Worm (Caenorhabditis elegans) whole organism, L3 larva: ENCODE results near the gene fbxb-7.

Source experiments
- R02D3.7 ChIP-seq: fragments of 150-350 bp; optimal IDR thresholded peaks from 2 replicates; lab custom pipeline; 2014; ENCODE audit warnings: missing biosample characterization, missing genetic modification characterization
- ZK546.5 ChIP-seq: sonication (generic microtip); optimal IDR thresholded peaks from 2 replicates; lab custom pipeline; 2017; ENCODE audit warnings: missing biosample characterization, missing genetic modification characterization
- aly-2 ChIP-seq: fragments of 150-350 bp; optimal IDR thresholded peaks from 2 replicates; lab custom pipeline; 2014; ENCODE audit warnings: missing biosample characterization, missing genetic modification characterization
- ceh-16 ChIP-seq: sonication (generic microtip); optimal IDR thresholded peaks from 2 replicates; lab custom pipeline; 2017; ENCODE audit warnings: missing biosample characterization, missing genetic modification characterization
- ceh-82 ChIP-seq: fragments of 150-350 bp; optimal IDR thresholded peaks from 2 replicates; lab custom pipeline; 2014; ENCODE audit warnings: missing biosample characterization, missing genetic modification characterization
- ceh-9 ChIP-seq: sonication (generic microtip); optimal IDR thresholded peaks from 2 replicates; lab custom pipeline; 2018; ENCODE audit warnings: missing biosample characterization, missing genetic modification characterization
- daf-12 ChIP-seq: fragments of 150-350 bp; optimal IDR thresholded peaks from 2 replicates; lab custom pipeline; 2014; ENCODE audit warnings: missing biosample characterization, missing genetic modification reagents, missing genetic modification characterization
- egl-5 ChIP-seq: fragments of 150-350 bp; optimal IDR thresholded peaks from 2 replicates; lab custom pipeline; 2017; ENCODE audit warnings: missing biosample characterization, missing genetic modification reagents, missing genetic modification characterization, inconsistent platforms
- elt-1 ChIP-seq: fragments of 150-350 bp; optimal IDR thresholded peaks from 2 replicates; lab custom pipeline; 2014; ENCODE audit warnings: missing biosample characterization, missing genetic modification characterization
- elt-2 ChIP-seq: sonication (generic microtip); optimal IDR thresholded peaks from 2 replicates; lab custom pipeline; 2016; ENCODE audit warnings: missing genetic modification reagents, mild to moderate bottlenecking, missing genetic modification characterization, missing compliant biosample characterization
- elt-3 ChIP-seq, 3 experiments: fragments of 150-350 bp in 1 of 3; sonication (generic microtip) in 2 of 3; optimal IDR thresholded peaks; 2 replicates in 2 of 3; 4 replicates in 1 of 3; lab custom pipeline; 2014 to 2017; ENCODE audit warnings: missing biosample characterization in 3 of 3, missing genetic modification characterization in 3 of 3
- eor-1 ChIP-seq, 2 experiments: fragments of 150-350 bp; optimal IDR thresholded peaks; 2 replicates each; lab custom pipeline; 2014 to 2018; ENCODE audit warnings: missing biosample characterization in 2 of 2, missing genetic modification characterization in 2 of 2
- fkh-10 ChIP-seq: sonication (generic microtip); optimal IDR thresholded peaks from 2 replicates; lab custom pipeline; 2017; ENCODE audit warnings: missing biosample characterization, missing genetic modification reagents, missing genetic modification characterization
- fkh-2 ChIP-seq: fragments of 150-350 bp; optimal IDR thresholded peaks from 2 replicates; lab custom pipeline; 2014; ENCODE audit warnings: missing biosample characterization, missing genetic modification reagents, missing genetic modification characterization
- jun-1 ChIP-seq: fragments of 150-350 bp; optimal IDR thresholded peaks from 2 replicates; lab custom pipeline; 2014; ENCODE audit warnings: missing biosample characterization, missing genetic modification reagents, missing genetic modification characterization
- lin-15B ChIP-seq: fragments of 150-350 bp; optimal IDR thresholded peaks from 2 replicates; lab custom pipeline; 2014; ENCODE audit warnings: missing biosample characterization, missing genetic modification characterization
- lsy-12 ChIP-seq: sonication (generic microtip); optimal IDR thresholded peaks from 2 replicates; lab custom pipeline; 2016; ENCODE audit warnings: mild to moderate bottlenecking, missing genetic modification characterization, missing compliant biosample characterization
- mdl-1 ChIP-seq: fragments of 150-350 bp; optimal IDR thresholded peaks from 2 replicates; lab custom pipeline; 2014; ENCODE audit warnings: missing biosample characterization, missing genetic modification characterization
- mml-1 ChIP-seq: fragments of 150-350 bp; sonication (generic microtip); optimal IDR thresholded peaks from 3 replicates; lab custom pipeline; 2014; ENCODE audit warnings: missing biosample characterization, missing genetic modification characterization
- nfya-1 ChIP-seq: sonication (generic microtip); optimal IDR thresholded peaks from 2 replicates; lab custom pipeline; 2017; ENCODE audit warnings: missing genetic modification characterization, mild to moderate bottlenecking, missing compliant biosample characterization, antibody characterized with exemption, moderate library complexity; ENCODE audit not compliant: insufficient read depth
- nhr-11 ChIP-seq: fragments of 150-350 bp; optimal IDR thresholded peaks from 2 replicates; lab custom pipeline; 2014; ENCODE audit warnings: missing biosample characterization, missing genetic modification characterization
- nhr-12 ChIP-seq: fragments of 150-350 bp; optimal IDR thresholded peaks from 2 replicates; lab custom pipeline; 2014; ENCODE audit warnings: missing biosample characterization, missing genetic modification characterization
- nhr-237 ChIP-seq: fragments of 150-350 bp; optimal IDR thresholded peaks from 2 replicates; lab custom pipeline; 2014; ENCODE audit warnings: missing biosample characterization, missing genetic modification characterization
- nhr-25 ChIP-seq: sonication (generic microtip); optimal IDR thresholded peaks from 2 replicates; lab custom pipeline; 2017; ENCODE audit warnings: missing biosample characterization, missing genetic modification characterization
- nhr-28 ChIP-seq: fragments of 150-350 bp; optimal IDR thresholded peaks from 2 replicates; lab custom pipeline; 2014; ENCODE audit warnings: missing biosample characterization, missing genetic modification characterization
- nhr-43 ChIP-seq: sonication (generic microtip); optimal IDR thresholded peaks from 2 replicates; lab custom pipeline; 2016; ENCODE audit warnings: mild to moderate bottlenecking, missing genetic modification characterization, missing compliant biosample characterization; ENCODE audit not compliant: poor library complexity, severe bottlenecking
- nhr-67 ChIP-seq: fragments of 150-350 bp; optimal IDR thresholded peaks from 2 replicates; lab custom pipeline; 2014; ENCODE audit warnings: missing biosample characterization, missing genetic modification characterization
- nhr-76 ChIP-seq: fragments of 150-350 bp; sonication (generic microtip); optimal IDR thresholded peaks from 5 replicates; lab custom pipeline; 2014; ENCODE audit warnings: missing biosample characterization, missing genetic modification characterization
- nhr-77 ChIP-seq: fragments of 150-350 bp; optimal IDR thresholded peaks from 2 replicates; lab custom pipeline; 2014; ENCODE audit warnings: missing biosample characterization, missing genetic modification characterization
- sea-2 ChIP-seq: fragments of 150-350 bp; sonication (generic microtip); optimal IDR thresholded peaks from 4 replicates; lab custom pipeline; 2014; ENCODE audit warnings: missing biosample characterization, missing genetic modification reagents, missing genetic modification characterization
- snpc-4 ChIP-seq: fragments of 150-350 bp; optimal IDR thresholded peaks from 2 replicates; lab custom pipeline; 2014; ENCODE audit warnings: missing biosample characterization, missing genetic modification characterization
- unc-39 ChIP-seq: sonication (generic microtip); optimal IDR thresholded peaks from 4 replicates; lab custom pipeline; 2017; ENCODE audit warnings: missing biosample characterization, missing genetic modification characterization
- unc-62 ChIP-seq: fragments of 150-350 bp; sonication (generic microtip); optimal IDR thresholded peaks from 4 replicates; lab custom pipeline; 2014; ENCODE audit warnings: missing biosample characterization, missing genetic modification reagents, missing genetic modification characterization
- zag-1 ChIP-seq: fragments of 150-350 bp; optimal IDR thresholded peaks from 2 replicates; lab custom pipeline; 2014; ENCODE audit warnings: missing biosample characterization, missing genetic modification characterization
- ztf-11 ChIP-seq: fragments of 150-350 bp; optimal IDR thresholded peaks from 2 replicates; lab custom pipeline; 2014; ENCODE audit warnings: missing biosample characterization, missing genetic modification characterization

fbxb-7 gene

ce11 chrV:17377140-17377539 is at the start of gene fbxb-7:
Gene fbxb-7, plus strand, starts transcription at chrV:17377406.
- TF ChIP-seq nhr-43 (tag; lab: Kevin White, UChicago) (no peak), daf-12 (no peak), fkh-10 (GFP tag; lab: Kevin White, UChicago) (no peak), sea-2 (GFP tag; lab: Kevin White, UChicago) (no peak), jun-1 (no peak), nhr-11 (tag; lab: Kevin White, UChicago) (no peak), nhr-76 (tag; lab: Kevin White, UChicago) (no peak), elt-1 (no peak), nhr-25 (tag; lab: Kevin White, UChicago) (no peak), unc-39 (no peak), zag-1 (tag; lab: Kevin White, UChicago) (no peak), nfya-1 (tag; lab: Kevin White, UChicago) (no peak)

- no peak for TF ChIP-seq nhr-43 (tag; lab: Kevin White, UChicago)
- no peak for TF ChIP-seq egl-5 (tag; lab: Kevin White, UChicago)
- TF ChIP-seq snpc-4 (tag; lab: Kevin White, UChicago) = no peak
- TF ChIP-seq ceh-9 (tag; lab: Kevin White, UChicago) = no peak
- TF ChIP-seq unc-62 (GFP tag; lab: Kevin White, UChicago) = no peak
- TF ChIP-seq ceh-82 (tag; lab: Kevin White, UChicago) = no peak
- no peak for TF ChIP-seq aly-2 (tag; lab: Kevin White, UChicago)
- no peak for TF ChIP-seq eor-1 (tag; optimal IDR thresholded peaks at IDR 0.05; lab: Kevin White, UChicago)
- TF ChIP-seq fkh-10 (GFP tag; lab: Kevin White, UChicago) = no peak
- no peak for TF ChIP-seq nhr-25 (tag; lab: Kevin White, UChicago)
- TF ChIP-seq nhr-237 (tag; lab: Kevin White, UChicago) = no peak
- no peak for TF ChIP-seq zag-1 (tag; lab: Kevin White, UChicago)
- TF ChIP-seq lsy-12 (tag; lab: Kevin White, UChicago) = no peak
- TF ChIP-seq nhr-28 = no peak
- no peak for TF ChIP-seq R02D3.7
- no peak for TF ChIP-seq lin-15B (tag; lab: Kevin White, UChicago)
Measured at ce11 chrV:17327867-17328266, 49.3 kb upstream of the fbxb-7 start, which contains the start of gene sdz-16. Gene sdz-16, minus strand, starts transcription at chrV:17327967.

- TF ChIP-seq nhr-11 (tag; lab: Kevin White, UChicago) (no peak), lsy-12 (tag; lab: Kevin White, UChicago) (no peak), unc-39 (no peak), nhr-76 (tag; lab: Kevin White, UChicago) (no peak), ZK546.5 (tag; lab: Kevin White, UChicago) (no peak), nhr-77 (tag; lab: Kevin White, UChicago) (no peak), egl-5 (tag; lab: Kevin White, UChicago) (no peak), nhr-25 (tag; lab: Kevin White, UChicago) (no peak), fkh-2 (tag; lab: Kevin White, UChicago) (no peak), mdl-1 (tag; lab: Kevin White, UChicago) (no peak), elt-3 (tag; optimal IDR thresholded peaks at IDR 0.05; lab: Kevin White, UChicago) (no peak), lin-15B (tag; lab: Kevin White, UChicago) (no peak), nhr-43 (tag; lab: Kevin White, UChicago) (no peak), eor-1 (tag; optimal IDR thresholded peaks at IDR 0.05; lab: Kevin White, UChicago) (no peak), snpc-4 (tag; lab: Kevin White, UChicago) (no peak), nhr-12 (no peak), ceh-16 (no peak), mml-1 (tag; lab: Kevin White, UChicago) (no peak)
Measured at ce11 chrV:17328497-17328896, 48.7 kb upstream of the fbxb-7 start, which contains the start of gene srg-44. Gene srg-44, plus strand, starts transcription at chrV:17328797.

- TF ChIP-seq elt-2 (tag; lab: Kevin White, UChicago) (no peak), egl-5 (tag; lab: Kevin White, UChicago) (no peak), unc-39 (no peak), mdl-1 (tag; lab: Kevin White, UChicago) (no peak), ztf-11 (tag; lab: Kevin White, UChicago) (no peak), R02D3.7 (no peak), eor-1 (tag; optimal IDR thresholded peaks at IDR 0.05; lab: Kevin White, UChicago) (no peak), nhr-67 (tag; lab: Kevin White, UChicago) (no peak), nfya-1 (tag; lab: Kevin White, UChicago) (no peak), nhr-43 (tag; lab: Kevin White, UChicago) (no peak), elt-3 (tag; optimal IDR thresholded peaks at IDR 0.05; lab: Kevin White, UChicago) (no peak)
Measured at ce11 chrV:17331340-17331739, 45.9 kb upstream of the fbxb-7 start, which contains the start of gene fbxa-185. Gene fbxa-185, plus strand, starts transcription at chrV:17331640.
